Fruit fly (Drosophila melanogaster) whole organism, prepupa: ENCODE results near the gene CG14811.
A peak's percentile ranks its signal among the peaks of the same experiment; 100 is the strongest.

Experiments used
- CG34406 ChIP-seq: fragments of 200-800 bp; sonication (Bioruptor generic); optimal IDR thresholded peaks from 3 replicates; lab custom pipeline; 2016; ENCODE audit warnings: missing biosample characterization, missing genetic modification characterization
- CG6163 ChIP-seq: fragments of 200-800 bp; sonication (Bioruptor generic); IDR thresholded peaks from 3 replicates; pipeline ENCODE4 v1.3.6; 2022; ENCODE audit warnings: missing biosample characterization, missing genetic modification characterization
- CG6792 ChIP-seq: fragments of 200-800 bp; sonication (Bioruptor generic); optimal IDR thresholded peaks from 3 replicates; lab custom pipeline; 2016; ENCODE audit warnings: missing biosample characterization, missing genetic modification characterization
- CG9139 ChIP-seq: fragments of 200-800 bp; sonication (Bioruptor generic); optimal IDR thresholded peaks from 3 replicates; lab custom pipeline; 2017; ENCODE audit warnings: missing biosample characterization, mild to moderate bottlenecking, missing genetic modification characterization
- fd59A ChIP-seq: fragments of 200-800 bp; sonication (Bioruptor generic); optimal IDR thresholded peaks from 2 replicates; lab custom pipeline; 2017; ENCODE audit warnings: missing biosample characterization, mild to moderate bottlenecking, missing genetic modification characterization, missing genetic modification reagents
- fkh ChIP-seq: fragments of 200-800 bp; sonication (Bioruptor generic); optimal IDR thresholded peaks from 3 replicates; lab custom pipeline; 2017; ENCODE audit warnings: missing biosample characterization, mild to moderate bottlenecking, missing genetic modification characterization, moderate library complexity

The CG14811 gene

DNA sequence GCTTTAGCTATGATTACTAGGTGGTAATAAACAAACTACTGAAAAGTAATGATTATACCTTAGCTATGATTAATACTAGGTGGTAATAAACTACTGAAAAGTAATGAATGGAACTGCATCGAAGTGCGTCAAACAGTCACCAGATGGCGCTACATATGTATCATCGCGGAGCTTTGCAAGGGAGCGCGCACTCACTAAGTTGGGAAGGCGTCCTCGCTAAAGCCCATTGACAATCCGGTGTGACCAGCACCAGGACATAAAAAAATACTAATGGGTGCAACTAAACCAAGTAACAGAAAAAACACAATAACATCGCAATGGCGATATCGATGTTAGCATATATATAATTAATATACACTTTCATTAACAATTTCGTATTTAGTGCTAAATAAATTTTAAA is 49.6 kb downstream of the CG14811 start:
- no peak for TF ChIP-seq CG9139
- TF ChIP-seq CG6792 (GFP tag; lab: Kevin White, UChicago), result no peak
- peak; percentile 2 for TF ChIP-seq fkh (GFP tag; lab: Kevin White, UChicago)
- no peak for TF ChIP-seq CG6163 (GFP tag; lab: Robert Waterston, UW)
- TF ChIP-seq fd59A (GFP tag; lab: Kevin White, UChicago), result no peak
- no peak for TF ChIP-seq CG34406 (GFP tag; lab: Kevin White, UChicago)
